Worm (Caenorhabditis elegans): Measurements from ENCODE around the gene str-214.

The str-214 gene

ce11 chrV:16315004-16315403 is at the start of gene str-214:
TSS of gene str-214 (plus strand) at chrV:16315304.
- TF ChIP-seq him-1 (tag; optimal IDR thresholded peaks at IDR 0.05), result no peak

ce11 chrV:16266514-16266913 is 48.6 kb upstream of the str-214 start, which contains the start of gene T13F3.4:
TSS of gene T13F3.4 (minus strand) at chrV:16266614.
- no peak for TF ChIP-seq him-1 (tag; optimal IDR thresholded peaks at IDR 0.05)
- no peak for TF ChIP-seq W03F9.2 (tag; optimal IDR thresholded peaks at IDR 0.05)
- TF ChIP-seq dao-5 (tag; optimal IDR thresholded peaks at IDR 0.05), result no peak

- TF ChIP-seq dao-5 (tag; optimal IDR thresholded peaks at IDR 0.05) (no peak), him-1 (tag; optimal IDR thresholded peaks at IDR 0.05) (no peak), W03F9.2 (tag; optimal IDR thresholded peaks at IDR 0.05) (no peak)
These were observed 45.5 kb upstream of the str-214 start, which contains the start of the genes fbxa-2 and T13F3.8 for ce11 chrV:16269556-16269955. TSS of gene fbxa-2 (minus strand) at chrV:16269656. TSS of gene T13F3.8 (plus strand) at chrV:16269800.

ce11 chrV:16271121-16271520 is 44.0 kb upstream of the str-214 start, which contains the start of gene T13F3.6:
TSS of gene T13F3.6 (minus strand) at chrV:16271221.
- no peak for TF ChIP-seq him-1 (tag; optimal IDR thresholded peaks at IDR 0.05)
- no peak for TF ChIP-seq dao-5 (tag; optimal IDR thresholded peaks at IDR 0.05)
- no peak for TF ChIP-seq W03F9.2 (tag; optimal IDR thresholded peaks at IDR 0.05)

ce11 chrV:16275347-16275746 is 39.8 kb upstream of the str-214 start, which contains the start of gene pacl-1:
TSS of gene pacl-1 (minus strand) at chrV:16275447.
- TF ChIP-seq him-1 (tag; optimal IDR thresholded peaks at IDR 0.05), result no peak

ce11 chrV:16277918-16278317 is 37.2 kb upstream of the str-214 start, which contains the start of gene cyp-37B1:
TSS of gene cyp-37B1 (plus strand) at chrV:16278116.
- TF ChIP-seq W03F9.2 (tag; optimal IDR thresholded peaks at IDR 0.05) (no peak), him-1 (tag; optimal IDR thresholded peaks at IDR 0.05) (no peak), dao-5 (tag; optimal IDR thresholded peaks at IDR 0.05) (no peak)

ce11 chrV:16282147-16282546 is 33.0 kb upstream of the str-214 start, which contains the start of gene F28G4.2:
TSS of gene F28G4.2 (minus strand) at chrV:16282321.
- no peak for TF ChIP-seq him-1 (tag; optimal IDR thresholded peaks at IDR 0.05)
- no peak for TF ChIP-seq dao-5 (tag; optimal IDR thresholded peaks at IDR 0.05)
- TF ChIP-seq W03F9.2 (tag; optimal IDR thresholded peaks at IDR 0.05), result no peak

- TF ChIP-seq dao-5 (tag; optimal IDR thresholded peaks at IDR 0.05), result no peak
- no peak for TF ChIP-seq W03F9.2 (tag; optimal IDR thresholded peaks at IDR 0.05)
- TF ChIP-seq him-1 (tag; optimal IDR thresholded peaks at IDR 0.05), result no peak
These were observed 29.3 kb upstream of the str-214 start, which contains the start of gene F28G4.4 for ce11 chrV:16285794-16286193. TSS of gene F28G4.4 (minus strand) at chrV:16285894.

- TF ChIP-seq him-1 (tag; optimal IDR thresholded peaks at IDR 0.05) (no peak), W03F9.2 (tag; optimal IDR thresholded peaks at IDR 0.05) (no peak)
These were observed 27.5 kb upstream of the str-214 start, which contains the start of gene F28G4.3 for ce11 chrV:16287619-16288018. TSS of gene F28G4.3 (minus strand) at chrV:16287719.

ce11 chrV:16292409-16292808 is 22.7 kb upstream of the str-214 start, which contains the start of gene oac-5:
TSS of gene oac-5 (plus strand) at chrV:16292709.
- TF ChIP-seq W03F9.2 (tag; optimal IDR thresholded peaks at IDR 0.05), result no peak
- TF ChIP-seq dao-5 (tag; optimal IDR thresholded peaks at IDR 0.05), result no peak
- TF ChIP-seq him-1 (tag; optimal IDR thresholded peaks at IDR 0.05), result no peak

- TF ChIP-seq dao-5 (tag; optimal IDR thresholded peaks at IDR 0.05), result no peak
- no peak for TF ChIP-seq W03F9.2 (tag; optimal IDR thresholded peaks at IDR 0.05)
- no peak for TF ChIP-seq him-1 (tag; optimal IDR thresholded peaks at IDR 0.05)
These were observed 18.0 kb upstream of the str-214 start, which contains the start of gene srbc-83 for ce11 chrV:16297070-16297469. TSS of gene srbc-83 (plus strand) at chrV:16297370.

- no peak for TF ChIP-seq W03F9.2 (tag; optimal IDR thresholded peaks at IDR 0.05)
- no peak for TF ChIP-seq him-1 (tag; optimal IDR thresholded peaks at IDR 0.05)
- TF ChIP-seq dao-5 (tag; optimal IDR thresholded peaks at IDR 0.05), result no peak
These were observed 16.4 kb upstream of the str-214 start, which contains the start of gene srbc-84 for ce11 chrV:16298669-16299068. TSS of gene srbc-84 (plus strand) at chrV:16298969.

- TF ChIP-seq dao-5 (tag; optimal IDR thresholded peaks at IDR 0.05), result no peak
These were observed 15.3 kb upstream of the str-214 start for ce11 chrV:16299834-16300233.

- TF ChIP-seq him-1 (tag; optimal IDR thresholded peaks at IDR 0.05) (no peak), dao-5 (tag; optimal IDR thresholded peaks at IDR 0.05) (no peak)
These were observed 14.8 kb upstream of the str-214 start, which contains the start of gene srbc-82 for ce11 chrV:16300276-16300675. TSS of gene srbc-82 (plus strand) at chrV:16300576.

ce11 chrV:16302439-16302838 is 12.7 kb upstream of the str-214 start, which contains the start of the genes C31A11.13 and oac-6:
TSS of gene C31A11.13 (minus strand) at chrV:16302551.
TSS of gene oac-6 (plus strand) at chrV:16302717.
- TF ChIP-seq dao-5 (tag; optimal IDR thresholded peaks at IDR 0.05), result no peak
- TF ChIP-seq W03F9.2 (tag; optimal IDR thresholded peaks at IDR 0.05), result no peak
- no peak for TF ChIP-seq him-1 (tag; optimal IDR thresholded peaks at IDR 0.05)
